Fruit fly (Drosophila melanogaster) whole organism, embryonic: ENCODE measurements around the gene CG34269.

Experiments
- Asciz ChIP-seq: fragments of 200-800 bp; sonication (Bioruptor generic); optimal IDR thresholded peaks from 2 replicates; lab custom pipeline; 2017; ENCODE audit warnings: missing biosample characterization, mild to moderate bottlenecking, missing genetic modification characterization, missing genetic modification reagents
- Blimp-1 ChIP-seq: fragments of 200-800 bp; sonication (Bioruptor generic); optimal IDR thresholded peaks from 3 replicates; lab custom pipeline; 2018; ENCODE audit warnings: missing biosample characterization, missing genetic modification characterization, mild to moderate bottlenecking, moderate library complexity, missing genetic modification reagents
- CG10209 ChIP-seq: fragments of 200-800 bp; sonication (Bioruptor generic); optimal IDR thresholded peaks from 3 replicates; lab custom pipeline; 2017; ENCODE audit warnings: missing biosample characterization, mild to moderate bottlenecking, missing genetic modification characterization, missing genetic modification reagents
- CG11696 ChIP-seq: fragments of 200-800 bp; sonication (Bioruptor generic); IDR thresholded peaks from 2 replicates; pipeline ENCODE4 v1.3.6; 2022; ENCODE audit warnings: missing biosample characterization, missing genetic modification characterization
- CG12071 ChIP-seq: fragments of 200-800 bp; sonication (Bioruptor generic); optimal IDR thresholded peaks from 3 replicates; lab custom pipeline; 2018; ENCODE audit warnings: missing biosample characterization, mild to moderate bottlenecking, missing genetic modification characterization
- CG12219 ChIP-seq: fragments of 200-800 bp; sonication (Bioruptor generic); optimal IDR thresholded peaks from 3 replicates; lab custom pipeline; 2018; ENCODE audit warnings: missing biosample characterization, mild to moderate bottlenecking, missing genetic modification characterization
- CG13424 ChIP-seq: fragments of 200-800 bp; sonication (Bioruptor generic); optimal IDR thresholded peaks from 2 replicates; lab custom pipeline; 2019; ENCODE audit warnings: missing biosample characterization, mild to moderate bottlenecking, missing genetic modification characterization, moderate library complexity
- CG14014 ChIP-seq: fragments of 200-800 bp; sonication (Bioruptor generic); IDR thresholded peaks from 2 replicates; pipeline ENCODE4 v1.3.6; 2022; ENCODE audit warnings: missing biosample characterization, missing genetic modification characterization
- CG14965 ChIP-seq: fragments of 200-800 bp; sonication (Bioruptor generic); optimal IDR thresholded peaks from 2 replicates; lab custom pipeline; 2016; ENCODE audit warnings: missing biosample characterization, missing genetic modification characterization, borderline replicate concordance
- CG15601 ChIP-seq: fragments of 200-800 bp; sonication (Bioruptor generic); optimal IDR thresholded peaks from 3 replicates; lab custom pipeline; 2019; ENCODE audit warnings: missing biosample characterization, mild to moderate bottlenecking, missing genetic modification characterization, moderate library complexity
- CG17359 ChIP-seq: fragments of 200-800 bp; sonication (Bioruptor generic); optimal IDR thresholded peaks from 3 replicates; lab custom pipeline; 2018; ENCODE audit warnings: missing biosample characterization, mild to moderate bottlenecking, missing genetic modification characterization, moderate library complexity
- CG17568 ChIP-seq: fragments of 200-800 bp; sonication (Bioruptor generic); optimal IDR thresholded peaks from 2 replicates; lab custom pipeline; 2018; ENCODE audit warnings: missing biosample characterization, mild to moderate bottlenecking, missing genetic modification characterization, moderate library complexity
- CG32767 ChIP-seq: fragments of 200-800 bp; sonication (Bioruptor generic); IDR thresholded peaks from 2 replicates; pipeline ENCODE4 v1.3.6; 2022; ENCODE audit warnings: missing biosample characterization, missing genetic modification characterization
- CG32772 ChIP-seq: fragments of 200-800 bp; sonication (Bioruptor generic); IDR thresholded peaks from 2 replicates; pipeline ENCODE4 v1.3.6; 2022; ENCODE audit warnings: missing biosample characterization, missing genetic modification characterization
- CG6765 ChIP-seq: fragments of 200-800 bp; sonication (Bioruptor generic); optimal IDR thresholded peaks from 3 replicates; lab custom pipeline; 2017; ENCODE audit warnings: missing biosample characterization, mild to moderate bottlenecking, missing genetic modification characterization
- CG6813 ChIP-seq: fragments of 200-800 bp; sonication (Bioruptor generic); optimal IDR thresholded peaks from 2 replicates; lab custom pipeline; 2017; ENCODE audit warnings: missing biosample characterization, missing genetic modification characterization, mild to moderate bottlenecking, moderate library complexity, missing genetic modification reagents
- CG7786 ChIP-seq: fragments of 200-800 bp; sonication (Bioruptor generic); optimal IDR thresholded peaks from 2 replicates; lab custom pipeline; 2016; ENCODE audit warnings: missing biosample characterization, missing genetic modification characterization
- CG7987 ChIP-seq: fragments of 200-800 bp; sonication (Bioruptor generic); optimal IDR thresholded peaks from 2 replicates; lab custom pipeline; 2018; ENCODE audit warnings: missing biosample characterization, mild to moderate bottlenecking, missing genetic modification characterization, moderate library complexity
- D19B ChIP-seq: fragments of 200-800 bp; sonication (Bioruptor generic); optimal IDR thresholded peaks from 2 replicates; lab custom pipeline; 2017; ENCODE audit warnings: missing biosample characterization, mild to moderate bottlenecking, missing genetic modification characterization
- Dip3 ChIP-seq: fragments of 200-800 bp; sonication (Bioruptor generic); optimal IDR thresholded peaks from 3 replicates; lab custom pipeline; 2016; ENCODE audit warnings: missing biosample characterization, missing genetic modification characterization
- Drgx ChIP-seq: fragments of 200-800 bp; sonication (Bioruptor generic); IDR thresholded peaks from 2 replicates; pipeline ENCODE4 v1.3.6; 2022; ENCODE audit warnings: missing biosample characterization, missing genetic modification characterization
- Fer1 ChIP-seq: fragments of 200-800 bp; sonication (Bioruptor generic); optimal IDR thresholded peaks from 2 replicates; lab custom pipeline; 2017; ENCODE audit warnings: missing biosample characterization, mild to moderate bottlenecking, missing genetic modification characterization
- Gug ChIP-seq: fragments of 200-800 bp; sonication (Bioruptor generic); IDR thresholded peaks from 4 replicates; pipeline ENCODE4 v1.3.6; 2022; ENCODE audit warnings: missing biosample characterization, missing genetic modification characterization
- HLH3B ChIP-seq: fragments of 200-800 bp; sonication (Bioruptor generic); IDR thresholded peaks from 2 replicates; pipeline ENCODE4 v1.3.6; 2022; ENCODE audit warnings: missing biosample characterization, missing genetic modification characterization
- Hmr ChIP-seq: fragments of 200-800 bp; sonication (Bioruptor generic); optimal IDR thresholded peaks from 3 replicates; lab custom pipeline; 2017; ENCODE audit warnings: mild to moderate bottlenecking, missing biosample characterization, missing genetic modification reagents, missing genetic modification characterization
- MTF-1 ChIP-seq: fragments of 200-800 bp; sonication (Bioruptor generic); optimal IDR thresholded peaks from 2 replicates; lab custom pipeline; 2018; ENCODE audit warnings: missing biosample characterization, mild to moderate bottlenecking, missing genetic modification characterization, borderline replicate concordance
- Oli ChIP-seq: fragments of 200-800 bp; sonication (Bioruptor generic); optimal IDR thresholded peaks from 2 replicates; lab custom pipeline; 2018; ENCODE audit warnings: missing biosample characterization, mild to moderate bottlenecking, missing genetic modification characterization, moderate library complexity
- Optix ChIP-seq: fragments of 200-800 bp; sonication (Bioruptor generic); IDR thresholded peaks from 3 replicates; pipeline ENCODE4 v1.3.6; 2022; ENCODE audit warnings: missing biosample characterization, missing genetic modification characterization
- Sox100B ChIP-seq: fragments of 200-800 bp; sonication (Bioruptor generic); optimal IDR thresholded peaks from 3 replicates; lab custom pipeline; 2018; ENCODE audit warnings: missing biosample characterization, mild to moderate bottlenecking, missing genetic modification characterization
- Vsx1 ChIP-seq: fragments of 200-800 bp; sonication (Bioruptor generic); optimal IDR thresholded peaks from 2 replicates; lab custom pipeline; 2017; ENCODE audit warnings: missing biosample characterization, mild to moderate bottlenecking, missing genetic modification characterization, missing genetic modification reagents
- bcd ChIP-seq: fragments of 200-800 bp; sonication (Bioruptor generic); optimal IDR thresholded peaks from 2 replicates; lab custom pipeline; 2017; ENCODE audit warnings: missing biosample characterization, mild to moderate bottlenecking, missing genetic modification characterization
- bsh ChIP-seq, 2 experiments: fragments of 200-800 bp; sonication (Bioruptor generic); optimal IDR thresholded peaks; 2 replicates each; lab custom pipeline; 2017 to 2018; ENCODE audit warnings: mild to moderate bottlenecking in 2 of 2, missing biosample characterization in 2 of 2, missing genetic modification characterization in 2 of 2, moderate library complexity in 1 of 2
- btn ChIP-seq: fragments of 200-800 bp; sonication (Bioruptor generic); optimal IDR thresholded peaks from 2 replicates; lab custom pipeline; 2016; ENCODE audit warnings: missing biosample characterization, missing genetic modification characterization
- cato ChIP-seq: fragments of 200-800 bp; sonication (Bioruptor generic); optimal IDR thresholded peaks from 2 replicates; lab custom pipeline; 2016; ENCODE audit warnings: missing biosample characterization, missing genetic modification characterization, borderline replicate concordance
- chinmo ChIP-seq: fragments of 200-800 bp; sonication (Bioruptor generic); IDR thresholded peaks from 4 replicates; pipeline ENCODE4 v1.3.6; 2022; ENCODE audit warnings: missing biosample characterization, missing genetic modification characterization; ENCODE audit not compliant: partially characterized antibody
- crol ChIP-seq: fragments of 200-800 bp; sonication (Bioruptor generic); IDR thresholded peaks from 2 replicates; pipeline ENCODE4 v1.3.6; 2022; ENCODE audit warnings: missing biosample characterization, missing genetic modification characterization
- fu2 ChIP-seq: fragments of 200-800 bp; sonication (Bioruptor generic); optimal IDR thresholded peaks from 2 replicates; lab custom pipeline; 2016; ENCODE audit warnings: missing biosample characterization, missing genetic modification characterization
- gem ChIP-seq: fragments of 200-800 bp; sonication (Bioruptor generic); optimal IDR thresholded peaks from 2 replicates; lab custom pipeline; 2019; ENCODE audit warnings: missing biosample characterization, mild to moderate bottlenecking, missing genetic modification characterization, moderate library complexity
- grn ChIP-seq: fragments of 200-800 bp; sonication (Bioruptor generic); optimal IDR thresholded peaks from 3 replicates; lab custom pipeline; 2017; ENCODE audit warnings: missing biosample characterization, missing genetic modification characterization
- hb ChIP-seq: fragments of 200-800 bp; sonication (Bioruptor generic); IDR thresholded peaks from 3 replicates; pipeline ENCODE4 v1.3.6; 2022; ENCODE audit warnings: missing biosample characterization, missing genetic modification characterization; ENCODE audit not compliant: partially characterized antibody
- hkb ChIP-seq, 2 experiments: fragments of 200-800 bp in 1 of 2; fragments of >200 bp in 1 of 2; sonication (Bioruptor generic) in 1 of 2; IDR thresholded peaks in 1 of 2; optimal IDR thresholded peaks in 1 of 2; 2 replicates each; pipeline versions ENCODE4 v1.3.6 to Lab custom; 2017 to 2022; ENCODE audit warnings: missing biosample characterization in 1 of 2, missing genetic modification characterization in 1 of 2
- lab ChIP-seq: fragments of 200-800 bp; sonication (Bioruptor generic); optimal IDR thresholded peaks from 3 replicates; lab custom pipeline; 2017; ENCODE audit warnings: missing biosample characterization, missing genetic modification characterization, mild to moderate bottlenecking, moderate library complexity, missing genetic modification reagents
- lilli ChIP-seq: fragments of 200-800 bp; sonication (Bioruptor generic); optimal IDR thresholded peaks from 3 replicates; lab custom pipeline; 2016; ENCODE audit warnings: missing biosample characterization, missing genetic modification characterization
- nom ChIP-seq: fragments of 200-800 bp; sonication (Bioruptor generic); optimal IDR thresholded peaks from 2 replicates; lab custom pipeline; 2017; ENCODE audit warnings: missing biosample characterization, missing genetic modification characterization, mild to moderate bottlenecking, moderate library complexity, missing genetic modification reagents
- odd ChIP-seq: fragments of 200-800 bp; sonication (Bioruptor generic); optimal IDR thresholded peaks from 2 replicates; lab custom pipeline; 2017; ENCODE audit warnings: missing biosample characterization, mild to moderate bottlenecking, missing genetic modification characterization
- onecut ChIP-seq: fragments of 200-800 bp; sonication (Bioruptor generic); IDR thresholded peaks from 2 replicates; pipeline ENCODE4 v1.3.6; 2022; ENCODE audit warnings: missing biosample characterization, missing genetic modification characterization
- pho ChIP-seq: fragments of 200-800 bp; sonication (Bioruptor generic); optimal IDR thresholded peaks from 2 replicates; lab custom pipeline; 2016; ENCODE audit warnings: missing biosample characterization, missing genetic modification characterization

Gene CG34269

dm6 chr3L:483818-484217 is 44.3 kb upstream of the CG34269 start (continued):
- TF ChIP-seq MTF-1 (GFP tag; lab: Kevin White, UChicago) (peak; percentile 14), Sox100B (GFP tag; lab: Kevin White, UChicago) (peak; percentile 5), hkb (optimal IDR thresholded peaks at IDR 0.05; lab: Kevin White, UChicago) (no peak), hkb (GFP tag; IDR thresholded peaks at IDR 0.05; lab: Robert Waterston, UW) (peak; percentile 41; the same call in 1 of the 2 replicates), CG7987 (GFP tag; lab: Kevin White, UChicago) (peak; percentile 59), CG15601 (tag; lab: Kevin White, UChicago) (peak; percentile 37), Fer1 (GFP tag; lab: Kevin White, UChicago) (peak; percentile 32), CG6765 (peak; percentile 8), CG32767 (GFP tag; lab: Robert Waterston, UW) (no peak), odd (GFP tag; lab: Kevin White, UChicago) (peak; percentile 26), CG10209 (GFP tag; lab: Kevin White, UChicago) (peak; percentile 10), Vsx1 (GFP tag; lab: Kevin White, UChicago) (peak; percentile 36), CG7786 (GFP tag; lab: Kevin White, UChicago) (no peak), pho (no peak), CG14014 (peak; percentile 33; the same call in 1 of the 2 replicates), gem (tag; lab: Kevin White, UChicago) (peak; percentile 20), CG6813 (GFP tag; lab: Kevin White, UChicago) (peak; percentile 30), grn (peak; percentile 36), CG32772 (no peak), Hmr (GFP tag; lab: Kevin White, UChicago) (peak; percentile 7), HLH3B (GFP tag; lab: Robert Waterston, UW) (0 out of 2 replicates have a peak, but pooled peaks have one; percentile 23), CG17568 (GFP tag; lab: Kevin White, UChicago) (peak; percentile 60), lilli (GFP tag; lab: Kevin White, UChicago) (no peak), bsh (GFP tag; optimal IDR thresholded peaks at IDR 0.05; lab: Kevin White, UChicago) (peak in 1 of 2 experiments; percentile 11), btn (no peak), Gug (no peak), CG12071 (GFP tag; lab: Kevin White, UChicago) (peak; percentile 33), CG12219 (peak; percentile 10), CG17359 (tag; lab: Kevin White, UChicago) (peak; percentile 13), hb (GFP tag; lab: Robert Waterston, UW) (no peak), cato (GFP tag; lab: Kevin White, UChicago) (no peak), onecut (GFP tag; lab: Robert Waterston, UW) (0 out of 2 replicates have a peak, but pooled peaks have one; percentile 15), CG13424 (tag; lab: Kevin White, UChicago) (no peak), lab (GFP tag; lab: Kevin White, UChicago) (peak; percentile 68), Dip3 (GFP tag; lab: Kevin White, UChicago) (no peak), fu2 (GFP tag; lab: Kevin White, UChicago) (no peak), Asciz (GFP tag; lab: Kevin White, UChicago) (peak; percentile 53)

dm6 chr3L:484554-485305 is 43.4 kb upstream of the CG34269 start:
- TF ChIP-seq bcd (GFP tag; lab: Kevin White, UChicago) (no peak), Blimp-1 (GFP tag; lab: Kevin White, UChicago) (no peak), Optix (GFP tag; lab: Robert Waterston, UW) (no peak), CG11696 (no peak), crol (0 out of 2 replicates have a peak, but pooled peaks have one; percentile 41), CG14965 (GFP tag; lab: Kevin White, UChicago) (no peak), bsh (GFP tag; optimal IDR thresholded peaks at IDR 0.05; lab: Kevin White, UChicago) (peak in 1 of 2 experiments; percentile 11), Oli (no peak), CG7786 (GFP tag; lab: Kevin White, UChicago) (no peak), nom (GFP tag; lab: Kevin White, UChicago) (peak; percentile 14), Drgx (GFP tag; lab: Robert Waterston, UW) (peak; percentile 15; the same call in 1 of the 2 replicates), D19B (GFP tag; lab: Kevin White, UChicago) (no peak), chinmo (GFP tag; lab: Robert Waterston, UW) (0 out of 4 replicates have a peak, but pooled peaks have one; percentile 41)
